Fruit fly (Drosophila melanogaster) whole organism, embryonic: Measurements from ENCODE around the gene CG46308.

Experiments used
- Antp ChIP-seq: fragments of 200-800 bp; sonication (Bioruptor generic); optimal IDR thresholded peaks from 3 replicates; lab custom pipeline; 2016; ENCODE audit warnings: missing biosample characterization, missing genetic modification characterization
- Blimp-1 ChIP-seq: fragments of 200-800 bp; sonication (Bioruptor generic); optimal IDR thresholded peaks from 3 replicates; lab custom pipeline; 2018; ENCODE audit warnings: missing biosample characterization, missing genetic modification characterization, mild to moderate bottlenecking, moderate library complexity, missing genetic modification reagents
- CG12299 ChIP-seq: fragments of 200-800 bp; sonication (Bioruptor generic); optimal IDR thresholded peaks from 2 replicates; lab custom pipeline; 2018; ENCODE audit warnings: missing biosample characterization, mild to moderate bottlenecking, missing genetic modification characterization
- CG14050 ChIP-seq: fragments of 200-800 bp; sonication (Bioruptor generic); IDR thresholded peaks from 3 replicates; pipeline ENCODE4 v1.3.6; 2022; ENCODE audit warnings: missing biosample characterization, missing genetic modification characterization
- CG14667 ChIP-seq: fragments of 200-800 bp; sonication (Bioruptor generic); IDR thresholded peaks from 2 replicates; pipeline ENCODE4 v1.3.6; 2022; ENCODE audit warnings: missing biosample characterization, missing genetic modification characterization
- CG15073 ChIP-seq: fragments of 200-800 bp; sonication (Bioruptor generic); optimal IDR thresholded peaks from 2 replicates; lab custom pipeline; 2016; ENCODE audit warnings: missing biosample characterization, missing genetic modification characterization
- CG15479 ChIP-seq: fragments of 200-800 bp; sonication (Bioruptor generic); optimal IDR thresholded peaks from 3 replicates; lab custom pipeline; 2019; ENCODE audit warnings: missing biosample characterization, mild to moderate bottlenecking, missing genetic modification characterization, moderate library complexity
- CG1647 ChIP-seq: fragments of 200-800 bp; sonication (Bioruptor generic); optimal IDR thresholded peaks from 3 replicates; lab custom pipeline; 2016; ENCODE audit warnings: missing biosample characterization, missing genetic modification characterization
- CG16813 ChIP-seq: fragments of 200-800 bp; sonication (Bioruptor generic); IDR thresholded peaks from 3 replicates; pipeline ENCODE4 v1.3.6; 2022; ENCODE audit warnings: missing biosample characterization, missing genetic modification characterization; ENCODE audit not compliant: partially characterized antibody
- CG17802 ChIP-seq: fragments of 200-800 bp; sonication (Bioruptor generic); optimal IDR thresholded peaks from 2 replicates; lab custom pipeline; 2018; ENCODE audit warnings: missing biosample characterization, mild to moderate bottlenecking, missing genetic modification characterization, moderate library complexity
- CG30020 ChIP-seq: fragments of 200-800 bp; optimal IDR thresholded peaks from 2 replicates; lab custom pipeline; 2019; ENCODE audit warnings: missing biosample characterization, mild to moderate bottlenecking, missing genetic modification characterization, moderate library complexity
- CG32532 ChIP-seq: fragments of 200-800 bp; sonication (Bioruptor generic); IDR thresholded peaks from 2 replicates; pipeline ENCODE4 v1.3.6; 2022; ENCODE audit warnings: missing biosample characterization, missing genetic modification characterization
- CG32767 ChIP-seq: fragments of 200-800 bp; sonication (Bioruptor generic); IDR thresholded peaks from 2 replicates; pipeline ENCODE4 v1.3.6; 2022; ENCODE audit warnings: missing biosample characterization, missing genetic modification characterization
- CG34376 ChIP-seq: fragments of 200-800 bp; sonication (Bioruptor generic); optimal IDR thresholded peaks from 2 replicates; lab custom pipeline; 2018; ENCODE audit warnings: missing biosample characterization, mild to moderate bottlenecking, missing genetic modification characterization
- CG3995 ChIP-seq: fragments of 200-800 bp; sonication (Bioruptor generic); optimal IDR thresholded peaks from 3 replicates; lab custom pipeline; 2016; ENCODE audit warnings: missing biosample characterization, missing genetic modification characterization
- CG6254 ChIP-seq: fragments of 200-800 bp; sonication (Bioruptor generic); optimal IDR thresholded peaks from 3 replicates; lab custom pipeline; 2017; ENCODE audit warnings: mild to moderate bottlenecking, missing biosample characterization, missing genetic modification reagents, missing genetic modification characterization
- CG6683 ChIP-seq: fragments of 200-800 bp; sonication (Bioruptor generic); optimal IDR thresholded peaks from 2 replicates; lab custom pipeline; 2017; ENCODE audit warnings: missing biosample characterization, mild to moderate bottlenecking, missing genetic modification characterization, missing genetic modification reagents
- CG7963 ChIP-seq: fragments of 200-800 bp; sonication (Bioruptor generic); IDR thresholded peaks from 3 replicates; pipeline ENCODE4 v1.3.6; 2022; ENCODE audit warnings: missing biosample characterization, missing genetic modification characterization; ENCODE audit not compliant: partially characterized antibody
- CG8924 ChIP-seq: fragments of 200-800 bp; optimal IDR thresholded peaks from 3 replicates; lab custom pipeline; 2019; ENCODE audit warnings: missing biosample characterization, mild to moderate bottlenecking, missing genetic modification characterization, moderate library complexity
- Camta ChIP-seq: fragments of 200-800 bp; sonication (Bioruptor generic); optimal IDR thresholded peaks from 2 replicates; lab custom pipeline; 2016; ENCODE audit warnings: missing biosample characterization, missing genetic modification characterization
- Chrac-16 ChIP-seq: fragments of 200-800 bp; sonication (Bioruptor generic); optimal IDR thresholded peaks from 3 replicates; lab custom pipeline; 2016; ENCODE audit warnings: missing biosample characterization, missing genetic modification characterization
- CkIIα-i1 ChIP-seq: fragments of 200-800 bp; sonication (Bioruptor generic); IDR thresholded peaks from 2 replicates; pipeline ENCODE4 v1.3.6; 2022; ENCODE audit warnings: missing biosample characterization, missing genetic modification characterization
- D19B ChIP-seq: fragments of 200-800 bp; sonication (Bioruptor generic); optimal IDR thresholded peaks from 2 replicates; lab custom pipeline; 2017; ENCODE audit warnings: missing biosample characterization, mild to moderate bottlenecking, missing genetic modification characterization
- Hr78 ChIP-seq, 2 experiments: fragments of 200-800 bp in 1 of 2; fragments of >200 bp in 1 of 2; sonication (Bioruptor generic) in 1 of 2; optimal IDR thresholded peaks; 2 replicates each; lab custom pipeline; 2017 to 2019; ENCODE audit warnings: missing biosample characterization in 2 of 2, missing genetic modification characterization in 2 of 2, mild to moderate bottlenecking in 1 of 2, moderate library complexity in 1 of 2
- Hsf ChIP-seq: fragments of 200-800 bp; sonication (Bioruptor generic); optimal IDR thresholded peaks from 3 replicates; lab custom pipeline; 2016; ENCODE audit warnings: missing biosample characterization, missing genetic modification characterization
- Max ChIP-seq: fragments of 200-800 bp; sonication (Bioruptor generic); optimal IDR thresholded peaks from 2 replicates; lab custom pipeline; 2016; ENCODE audit warnings: missing biosample characterization, mild to moderate bottlenecking, missing genetic modification characterization
- Optix ChIP-seq: fragments of 200-800 bp; sonication (Bioruptor generic); IDR thresholded peaks from 3 replicates; pipeline ENCODE4 v1.3.6; 2022; ENCODE audit warnings: missing biosample characterization, missing genetic modification characterization
- Six4 ChIP-seq: fragments of 200-800 bp; sonication (Bioruptor generic); optimal IDR thresholded peaks from 2 replicates; lab custom pipeline; 2016; ENCODE audit warnings: missing biosample characterization, missing genetic modification characterization
- crc ChIP-seq: fragments of 200-800 bp; sonication (Bioruptor generic); optimal IDR thresholded peaks from 2 replicates; lab custom pipeline; 2016; ENCODE audit warnings: missing biosample characterization, missing genetic modification characterization
- dati ChIP-seq: fragments of 200-800 bp; sonication (Bioruptor generic); IDR thresholded peaks from 2 replicates; pipeline ENCODE4 v1.3.6; 2022; ENCODE audit warnings: missing biosample characterization, missing genetic modification characterization
- disco-r ChIP-seq: fragments of 200-800 bp; sonication (Bioruptor generic); optimal IDR thresholded peaks from 2 replicates; lab custom pipeline; 2016; ENCODE audit warnings: missing biosample characterization, missing genetic modification characterization
- dmrt11E ChIP-seq: fragments of 200-800 bp; sonication (Bioruptor generic); optimal IDR thresholded peaks from 3 replicates; lab custom pipeline; 2018; ENCODE audit warnings: missing biosample characterization, mild to moderate bottlenecking, missing genetic modification characterization, moderate library complexity
- dpn ChIP-seq, 2 experiments: fragments of 200-800 bp; sonication (Bioruptor generic); optimal IDR thresholded peaks; 3 replicates each; lab custom pipeline; 2016; ENCODE audit warnings: missing biosample characterization in 2 of 2, missing genetic modification characterization in 2 of 2
- eve ChIP-seq, 2 experiments: fragments of >200 bp; optimal IDR thresholded peaks; 2 replicates each; lab custom pipeline; 2017; ENCODE audit warnings: missing biosample characterization in 2 of 2, missing genetic modification characterization in 2 of 2
- exex ChIP-seq: fragments of 200-800 bp; sonication (Bioruptor generic); optimal IDR thresholded peaks from 4 replicates; lab custom pipeline; 2018; ENCODE audit warnings: missing biosample characterization, mild to moderate bottlenecking, missing genetic modification characterization, moderate library complexity
- gro ChIP-seq: fragments of 200-800 bp; sonication (Bioruptor generic); optimal IDR thresholded peaks from 2 replicates; lab custom pipeline; 2016; ENCODE audit warnings: missing biosample characterization, missing genetic modification characterization
- hb ChIP-seq: fragments of 200-800 bp; sonication (Bioruptor generic); IDR thresholded peaks from 3 replicates; pipeline ENCODE4 v1.3.6; 2022; ENCODE audit warnings: missing biosample characterization, missing genetic modification characterization; ENCODE audit not compliant: partially characterized antibody
- insv ChIP-seq, 2 experiments: fragments of 200-800 bp; sonication (Bioruptor generic); optimal IDR thresholded peaks; 3 replicates each; lab custom pipeline; 2016 to 2018; ENCODE audit warnings: missing biosample characterization in 2 of 2, missing genetic modification characterization in 2 of 2
- lov ChIP-seq, 2 experiments: fragments of 200-800 bp in 1 of 2; fragments of >200 bp in 1 of 2; sonication (Bioruptor generic) in 1 of 2; IDR thresholded peaks in 1 of 2; optimal IDR thresholded peaks in 1 of 2; 2 replicates in 1 of 2; 3 replicates in 1 of 2; pipeline versions ENCODE4 v1.3.6 to Lab custom; 2017 to 2022; ENCODE audit warnings: missing biosample characterization in 1 of 2, missing genetic modification characterization in 1 of 2
- maf-S ChIP-seq: fragments of 200-800 bp; sonication (Bioruptor generic); optimal IDR thresholded peaks from 2 replicates; lab custom pipeline; 2016; ENCODE audit warnings: missing biosample characterization, missing genetic modification characterization
- nerfin-1 ChIP-seq: fragments of 200-800 bp; sonication (Bioruptor generic); optimal IDR thresholded peaks from 3 replicates; lab custom pipeline; 2019; ENCODE audit warnings: missing biosample characterization, mild to moderate bottlenecking, missing genetic modification characterization, moderate library complexity
- nmo ChIP-seq: fragments of 200-800 bp; sonication (Bioruptor generic); optimal IDR thresholded peaks from 2 replicates; lab custom pipeline; 2018; ENCODE audit warnings: missing biosample characterization, mild to moderate bottlenecking, missing genetic modification characterization, moderate library complexity
- row ChIP-seq: fragments of 200-800 bp; sonication (Bioruptor generic); IDR thresholded peaks from 3 replicates; pipeline ENCODE4 v1.3.6; 2022; ENCODE audit warnings: missing biosample characterization, missing genetic modification characterization
- sd ChIP-seq: fragments of 200-800 bp; sonication (Bioruptor generic); optimal IDR thresholded peaks from 3 replicates; lab custom pipeline; 2018; ENCODE audit warnings: missing biosample characterization, mild to moderate bottlenecking, missing genetic modification characterization, moderate library complexity
- sisA ChIP-seq: fragments of 200-800 bp; sonication (Bioruptor generic); IDR thresholded peaks from 2 replicates; pipeline ENCODE4 v1.3.6; 2022; ENCODE audit warnings: missing biosample characterization, missing genetic modification characterization
- tx ChIP-seq: fragments of 200-800 bp; sonication (Bioruptor generic); optimal IDR thresholded peaks from 2 replicates; lab custom pipeline; 2016; ENCODE audit warnings: missing biosample characterization, missing genetic modification characterization
- wek ChIP-seq: fragments of 200-800 bp; sonication (Bioruptor generic); optimal IDR thresholded peaks from 3 replicates; lab custom pipeline; 2018; ENCODE audit warnings: missing biosample characterization, mild to moderate bottlenecking, missing genetic modification characterization, moderate library complexity
- zen2 ChIP-seq: fragments of 200-800 bp; sonication (Bioruptor generic); IDR thresholded peaks from 3 replicates; pipeline ENCODE4 v1.3.6; 2022; ENCODE audit warnings: missing biosample characterization, missing genetic modification characterization; ENCODE audit not compliant: partially characterized antibody

CG46308 gene

dm6 chr2L:13512182-13513032 lies 50.8 kb downstream of the CG46308 start (continued):
- TF ChIP-seq nmo (GFP tag; lab: Kevin White, UChicago): peak; percentile 31
- no peak for TF ChIP-seq insv (GFP tag; optimal IDR thresholded peaks at IDR 0.05; lab: Kevin White, UChicago)
- TF ChIP-seq row (GFP tag; lab: Robert Waterston, UW): peak; percentile 73
- peak; percentile 35 for TF ChIP-seq sisA (GFP tag; lab: Robert Waterston, UW)
- TF ChIP-seq wek (GFP tag; lab: Kevin White, UChicago): no peak
- TF ChIP-seq CG14050: no peak
- peak; percentile 10 for TF ChIP-seq Antp (GFP tag; lab: Kevin White, UChicago)
- TF ChIP-seq CG30020: no peak
- TF ChIP-seq dati (GFP tag; lab: Robert Waterston, UW): no peak
- TF ChIP-seq Optix (GFP tag; lab: Robert Waterston, UW): no peak
- no peak for TF ChIP-seq exex (tag; lab: Kevin White, UChicago)
- TF ChIP-seq CG32767 (GFP tag; lab: Robert Waterston, UW): no peak
- TF ChIP-seq CkIIα-i1: no peak
- TF ChIP-seq Hsf (GFP tag; lab: Kevin White, UChicago): no peak
- TF ChIP-seq nerfin-1: no peak
- no peak for TF ChIP-seq CG6683 (GFP tag; lab: Kevin White, UChicago)
- no peak for TF ChIP-seq CG12299
- no peak for TF ChIP-seq CG15073
- no peak for TF ChIP-seq Hr78 (GFP tag; optimal IDR thresholded peaks at IDR 0.05; lab: Kevin White, UChicago)
- no peak for TF ChIP-seq sd (tag; lab: Kevin White, UChicago)
- no peak for TF ChIP-seq CG16813 (GFP tag; lab: Robert Waterston, UW)
- no peak for TF ChIP-seq Max (GFP tag; lab: Kevin White, UChicago)
- TF ChIP-seq zen2 (GFP tag; lab: Robert Waterston, UW): 0 out of 3 replicates have a peak, but pooled peaks have one; percentile 6
- TF ChIP-seq disco-r: no peak
- peak; percentile 37; the same call in 1 of the 2 replicates for TF ChIP-seq CG32532 (GFP tag; lab: Robert Waterston, UW)
- no peak for TF ChIP-seq Camta (GFP tag; lab: Kevin White, UChicago)
- TF ChIP-seq maf-S (GFP tag; lab: Kevin White, UChicago): no peak
- TF ChIP-seq D19B (GFP tag; lab: Kevin White, UChicago): no peak
- TF ChIP-seq Blimp-1 (GFP tag; lab: Kevin White, UChicago): peak; percentile 26
- TF ChIP-seq tx: no peak
- peak; percentile 13 for TF ChIP-seq Chrac-16 (GFP tag; lab: Kevin White, UChicago)
- peak in 1 of 2 experiments; percentile 17 for TF ChIP-seq dpn (GFP tag; optimal IDR thresholded peaks at IDR 0.05; lab: Kevin White, UChicago)
- TF ChIP-seq CG7963: no peak
- TF ChIP-seq eve (GFP tag; optimal IDR thresholded peaks at IDR 0.05; lab: Kevin White, UChicago): peak in 1 of 2 experiments; percentile 58
- TF ChIP-seq Six4: no peak
- TF ChIP-seq dmrt11E (tag; lab: Kevin White, UChicago): no peak
- TF ChIP-seq CG34376 (GFP tag; lab: Kevin White, UChicago): no peak
- no peak for TF ChIP-seq CG6254 (GFP tag; lab: Kevin White, UChicago)
- no peak for TF ChIP-seq CG17802 (tag; lab: Kevin White, UChicago)
- no peak for TF ChIP-seq crc (GFP tag; lab: Kevin White, UChicago)
- TF ChIP-seq lov (optimal IDR thresholded peaks at IDR 0.05; lab: Kevin White, UChicago): no peak
- no peak for TF ChIP-seq lov (GFP tag; IDR thresholded peaks at IDR 0.05; lab: Robert Waterston, UW)
- TF ChIP-seq CG8924: no peak
- TF ChIP-seq gro (GFP tag; lab: Kevin White, UChicago): no peak
- no peak for TF ChIP-seq CG15479 (GFP tag; lab: Kevin White, UChicago)
- TF ChIP-seq CG1647 (GFP tag; lab: Kevin White, UChicago): peak; percentile 12
- TF ChIP-seq CG14667: no peak
- no peak for TF ChIP-seq hb (GFP tag; lab: Robert Waterston, UW)
- no peak for TF ChIP-seq CG3995 (GFP tag; lab: Kevin White, UChicago)
